Worm (Caenorhabditis elegans) whole organism, dauer: ENCODE data around the gene lap-1.

Source experiments
- unc-62 ChIP-seq: sonication (generic microtip); optimal IDR thresholded peaks from 2 replicates; lab custom pipeline; 2017; ENCODE audit warnings: missing biosample characterization, missing genetic modification reagents, missing genetic modification characterization

The lap-1 gene

DNA sequence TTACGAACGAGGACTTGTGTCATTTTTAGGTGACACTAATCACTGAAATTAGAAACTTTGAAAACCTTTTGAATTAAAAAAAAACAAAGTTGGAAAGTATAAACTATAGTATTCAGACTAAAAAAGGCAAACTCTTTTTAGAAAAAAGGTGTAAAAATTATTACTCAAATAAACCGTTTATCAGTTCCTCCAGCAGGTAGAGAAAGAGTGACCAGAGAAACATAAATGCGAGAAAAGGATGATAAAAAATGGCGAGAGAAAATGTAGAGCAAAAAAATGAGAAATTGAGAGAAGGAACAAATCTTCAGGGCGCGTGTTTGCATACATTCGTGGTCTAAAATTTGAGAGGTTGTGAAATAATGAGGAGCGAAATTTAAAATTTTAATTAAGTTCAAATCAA lies at the start of gene lap-1:
TSS of gene lap-1 (minus strand) at position 42 of the 400 bp plus-strand sequence.
- TF ChIP-seq unc-62 (GFP tag; lab: Kevin White, UChicago), result no peak

DNA sequence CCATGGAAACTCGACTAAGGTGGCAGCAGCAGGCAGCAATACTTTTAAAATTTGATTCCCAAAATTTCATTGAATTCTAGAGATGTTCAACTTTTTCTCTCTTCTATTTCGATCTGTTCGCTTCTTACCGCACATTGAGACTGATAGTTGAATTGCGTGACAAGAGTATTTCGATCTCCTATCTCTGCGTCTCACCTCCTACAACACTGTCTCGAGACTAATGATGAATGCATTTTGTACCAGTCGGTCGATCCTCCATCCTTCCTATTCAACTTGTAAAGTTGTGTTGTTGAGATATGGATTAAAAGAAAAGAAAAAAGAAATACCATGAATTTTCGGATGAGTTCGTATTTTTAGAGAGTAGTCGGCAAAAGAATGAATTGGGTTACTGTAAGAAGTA lies 49.5 kb upstream of the lap-1 start:
- no peak for TF ChIP-seq unc-62 (GFP tag; lab: Kevin White, UChicago)

ce11 chrIII:8450494-8450893 lies 48.8 kb upstream of the lap-1 start:
- TF ChIP-seq unc-62 (GFP tag; lab: Kevin White, UChicago), result no peak

DNA sequence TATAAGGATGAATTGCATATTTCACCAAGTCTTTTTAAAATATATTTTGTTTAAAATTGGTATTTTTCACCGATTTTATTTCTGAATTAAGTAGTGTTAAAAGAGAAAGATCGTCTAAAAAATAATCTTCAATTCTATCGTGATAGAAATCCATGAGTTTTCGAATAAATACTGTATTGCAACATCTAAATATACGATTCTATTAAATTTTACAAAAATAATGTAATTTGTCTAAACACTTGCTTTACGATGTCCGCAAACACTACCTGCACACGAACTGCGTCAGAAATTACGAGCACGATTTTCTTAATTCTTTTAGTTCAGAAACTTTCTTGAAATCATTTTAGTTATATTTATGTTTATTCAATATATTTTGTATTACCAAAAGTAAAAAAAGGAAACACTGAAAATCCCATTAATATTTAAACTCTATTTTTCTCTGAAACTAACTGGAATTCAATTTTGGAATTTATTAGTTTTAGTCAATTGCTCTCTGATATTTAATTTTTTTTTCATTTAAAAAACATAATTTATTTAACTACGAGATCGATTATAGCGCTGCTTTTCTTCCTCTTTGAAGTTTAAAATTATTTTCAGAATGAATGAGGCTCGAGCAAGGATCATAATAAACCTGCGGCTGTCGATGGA lies 47.6 kb upstream of the lap-1 start, which contains the start of gene mrpl-32:
TSS of gene mrpl-32 (plus strand) at position 598 of the 648 bp plus-strand sequence.
- TF ChIP-seq unc-62 (GFP tag; lab: Kevin White, UChicago), result no peak

- TF ChIP-seq unc-62 (GFP tag; lab: Kevin White, UChicago), result no peak
Measured at ce11 chrIII:8446940-8447403, 45.2 kb upstream of the lap-1 start, which contains the start of gene rpn-3. TSS of gene rpn-3 (plus strand) at chrIII:8447353.

ce11 chrIII:8446534-8446933 lies 44.8 kb upstream of the lap-1 start, which contains the start of gene hsp-110:
TSS of gene hsp-110 (minus strand) at chrIII:8446909.
- no peak for TF ChIP-seq unc-62 (GFP tag; lab: Kevin White, UChicago)

DNA sequence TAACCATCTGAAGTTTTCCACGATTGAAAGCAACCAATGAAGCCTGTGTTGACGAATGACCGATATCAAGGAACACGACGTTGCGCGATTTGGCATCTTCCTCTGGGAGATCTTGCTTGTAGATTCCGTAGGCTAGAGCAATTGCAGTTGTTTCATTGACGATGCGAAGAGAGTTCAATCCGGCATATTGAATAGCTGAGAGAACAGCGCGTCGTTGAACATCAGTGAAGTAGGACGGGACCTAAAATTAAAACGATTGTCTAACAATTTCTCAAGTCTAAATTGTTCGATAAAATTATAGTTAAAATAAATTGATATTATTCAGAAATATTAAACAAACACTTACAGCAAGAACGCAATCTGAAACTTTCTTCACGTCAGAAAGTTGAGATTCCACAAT lies 44.3 kb upstream of the lap-1 start:
- TF ChIP-seq unc-62 (GFP tag; lab: Kevin White, UChicago), result no peak

DNA sequence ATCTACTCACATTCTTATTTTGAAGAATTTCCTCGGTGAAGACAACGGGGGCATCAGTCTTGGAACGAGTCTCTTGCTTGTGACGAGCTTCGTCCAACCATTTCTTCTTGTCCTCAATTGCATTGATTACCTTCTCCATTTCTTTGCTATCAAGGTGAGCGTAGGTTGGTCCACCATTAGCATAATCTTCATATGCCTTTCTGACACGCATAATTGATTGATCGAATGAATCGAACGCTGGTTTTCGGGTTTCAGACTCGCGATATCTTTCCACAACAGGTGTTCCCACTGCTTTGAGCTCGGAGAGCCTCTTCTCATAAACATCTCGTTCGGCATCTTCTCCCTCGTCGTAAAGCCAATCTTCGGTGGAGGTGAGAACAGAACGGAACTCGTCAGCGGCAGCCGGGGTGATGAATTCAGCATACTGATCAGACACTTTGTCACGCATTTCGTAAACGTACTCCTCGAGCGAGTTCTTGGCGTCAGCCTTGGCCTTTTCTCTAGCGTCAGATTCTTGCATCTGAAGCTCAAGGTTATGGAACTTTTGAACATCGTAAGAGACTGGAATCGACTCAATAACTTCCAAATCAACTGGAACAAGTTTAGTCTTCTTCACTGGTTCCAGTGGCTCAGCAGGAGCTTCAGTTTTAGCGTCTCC lies 42.8 kb upstream of the lap-1 start:
- TF ChIP-seq unc-62 (GFP tag; lab: Kevin White, UChicago), result no peak

ce11 chrIII:8443557-8444131 lies 41.9 kb upstream of the lap-1 start, which contains the start of gene ufbp-1:
TSS of gene ufbp-1 (minus strand) at chrIII:8443607.
- TF ChIP-seq unc-62 (GFP tag; lab: Kevin White, UChicago), result no peak

- TF ChIP-seq unc-62 (GFP tag; lab: Kevin White, UChicago), result no peak
Measured at ce11 chrIII:8439312-8439711, 37.6 kb upstream of the lap-1 start, which contains the start of gene pqn-96. TSS of gene pqn-96 (minus strand) at chrIII:8439412.

DNA sequence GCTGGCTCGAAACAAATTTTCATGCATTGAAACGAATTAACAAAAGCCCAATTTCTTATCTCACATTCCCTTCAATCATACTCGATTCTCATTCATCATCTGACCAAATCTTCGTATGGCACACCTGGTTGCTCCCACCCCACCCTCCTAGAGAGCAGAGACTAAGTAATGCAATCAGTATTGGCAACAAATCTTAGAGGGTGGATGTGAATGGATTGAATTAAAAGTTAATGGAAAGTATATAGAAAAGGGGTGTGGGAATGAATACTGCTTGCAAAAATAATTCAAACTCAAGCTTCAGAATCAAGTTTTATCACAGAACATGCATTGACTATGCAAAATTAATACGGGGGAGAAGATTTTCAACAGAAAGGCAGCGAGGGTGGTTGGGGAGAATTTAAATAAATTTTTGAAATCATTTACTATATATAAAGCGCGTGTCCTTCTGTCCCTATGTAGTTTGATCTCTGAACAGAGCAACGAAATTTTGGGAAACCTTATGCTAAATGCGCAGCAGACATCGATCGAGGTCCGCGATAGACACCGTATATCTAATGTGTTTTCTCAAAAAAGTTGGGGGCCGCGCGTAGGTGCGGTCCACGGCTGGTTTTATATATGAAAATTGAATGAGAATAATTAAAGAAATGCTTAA lies 36.2 kb upstream of the lap-1 start:
- TF ChIP-seq unc-62 (GFP tag; lab: Kevin White, UChicago), result no peak

- no peak for TF ChIP-seq unc-62 (GFP tag; lab: Kevin White, UChicago)
Measured at ce11 chrIII:8435074-8435473, 33.3 kb upstream of the lap-1 start, which contains the start of gene ZK1236.9. TSS of gene ZK1236.9 (minus strand) at chrIII:8435174.

DNA sequence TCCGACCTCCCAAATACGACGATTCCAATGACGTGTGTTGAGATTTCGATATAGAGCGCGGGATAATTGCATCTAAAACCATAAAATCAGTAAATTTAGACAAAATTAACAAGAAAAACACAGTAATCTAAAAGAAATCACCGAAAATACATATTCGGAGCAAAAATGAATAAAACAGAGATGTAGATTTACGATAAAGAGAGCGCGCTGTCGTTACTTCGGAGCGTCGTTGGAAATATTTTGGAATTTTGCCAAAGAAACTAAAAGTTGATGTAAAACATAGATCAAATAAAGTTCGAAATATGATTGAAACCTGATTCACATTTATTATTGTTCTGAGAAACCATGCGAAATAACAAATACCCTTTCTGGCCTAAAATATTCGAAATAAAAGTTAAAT lies 30.4 kb upstream of the lap-1 start, which contains the start of gene ZK1236.5:
TSS of gene ZK1236.5 (minus strand) at position 72 of the 400 bp plus-strand sequence.
- TF ChIP-seq unc-62 (GFP tag; lab: Kevin White, UChicago), result no peak

DNA sequence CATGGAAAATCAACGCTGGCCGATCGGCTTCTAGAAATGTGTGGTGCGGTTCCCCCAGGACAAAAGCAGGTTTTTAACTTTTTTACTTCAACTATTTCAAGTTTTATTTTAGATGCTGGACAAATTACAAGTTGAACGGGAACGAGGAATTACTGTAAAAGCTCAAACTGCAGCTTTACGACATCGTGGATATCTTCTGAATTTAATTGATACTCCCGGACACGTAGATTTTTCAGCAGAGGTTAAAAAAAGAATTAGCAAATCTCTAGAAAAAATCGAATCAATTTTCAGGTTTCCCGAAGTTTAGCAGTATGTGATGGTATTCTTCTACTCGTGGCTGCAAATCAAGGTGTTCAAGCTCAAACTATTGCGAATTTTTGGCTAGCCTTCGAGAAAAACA lies 27.8 kb upstream of the lap-1 start:
- TF ChIP-seq unc-62 (GFP tag; lab: Kevin White, UChicago), result no peak

- TF ChIP-seq unc-62 (GFP tag; lab: Kevin White, UChicago), result no peak
Measured at ce11 chrIII:8429035-8429434, 27.3 kb upstream of the lap-1 start, which contains the start of gene ZK1236.1. TSS of gene ZK1236.1 (plus strand) at chrIII:8429297.
